Worm (Caenorhabditis elegans) whole organism, L4 larva: Measurements from ENCODE around the gene R13H4.7.
A peak's percentile ranks its signal among the peaks of the same experiment; 100 is the strongest.

ENCODE experiments used
- F10B5.3 ChIP-seq: sonication (generic microtip); optimal IDR thresholded peaks from 2 replicates; lab custom pipeline; 2016; ENCODE audit warnings: mild to moderate bottlenecking, missing genetic modification characterization, missing compliant biosample characterization
- F37D6.2 ChIP-seq: sonication (generic microtip); optimal IDR thresholded peaks from 2 replicates; lab custom pipeline; 2016; ENCODE audit warnings: mild to moderate bottlenecking, missing genetic modification characterization, missing compliant biosample characterization
- F49E8.2 ChIP-seq: sonication (generic microtip); optimal IDR thresholded peaks from 2 replicates; lab custom pipeline; 2016; ENCODE audit warnings: missing compliant biosample characterization, mild to moderate bottlenecking, missing genetic modification characterization, borderline replicate concordance
- R02D3.7 ChIP-seq: fragments of 150-350 bp; sonication (generic microtip); optimal IDR thresholded peaks from 3 replicates; lab custom pipeline; 2014; ENCODE audit warnings: missing biosample characterization, missing genetic modification characterization
- aha-1 ChIP-seq: fragments of 150-350 bp; peaks from one replicate; lab custom pipeline; 2014; ENCODE audit warnings: missing biosample characterization, missing genetic modification characterization
- ama-1 ChIP-seq: fragments of 150-350 bp; optimal IDR thresholded peaks from 2 replicates; lab custom pipeline; 2014; ENCODE audit warnings: inconsistent platforms, mixed read lengths
- ceh-82 ChIP-seq: sonication (generic microtip); optimal IDR thresholded peaks from 2 replicates; lab custom pipeline; 2017; ENCODE audit warnings: missing biosample characterization, missing genetic modification characterization
- ces-1 ChIP-seq: fragments of 150-350 bp; sonication (generic microtip); optimal IDR thresholded peaks from 4 replicates; lab custom pipeline; 2014; ENCODE audit warnings: missing biosample characterization, missing genetic modification reagents, missing genetic modification characterization
- daf-12 ChIP-seq: fragments of 150-350 bp; optimal IDR thresholded peaks from 2 replicates; lab custom pipeline; 2014; ENCODE audit warnings: missing biosample characterization, missing genetic modification reagents, missing genetic modification characterization
- daf-16 ChIP-seq, 3 experiments: sonication (generic microtip); optimal IDR thresholded peaks; 2 replicates each; lab custom pipeline; 2016 to 2017; ENCODE audit warnings: missing genetic modification characterization in 3 of 3, missing genetic modification reagents in 3 of 3, mild to moderate bottlenecking in 2 of 3, missing compliant biosample characterization in 2 of 3, missing biosample characterization in 1 of 3, moderate library complexity in 1 of 3
- dmd-6 ChIP-seq: fragments of 200-800 bp; sonication (Bioruptor generic); IDR thresholded peaks from 2 replicates; pipeline ENCODE4 v1.3.6; 2022; ENCODE audit warnings: missing genetic modification reagents, missing genetic modification characterization, missing compliant biosample characterization
- dmd-8 ChIP-seq: fragments of 200-800 bp; sonication (Bioruptor generic); IDR thresholded peaks from 2 replicates; pipeline ENCODE4 v1.3.6; 2022; ENCODE audit warnings: missing genetic modification characterization, missing compliant biosample characterization
- dmd-9 ChIP-seq: fragments of 200-800 bp; sonication (Bioruptor generic); IDR thresholded peaks from 2 replicates; pipeline ENCODE4 v1.3.6; 2022; ENCODE audit warnings: missing genetic modification reagents, missing genetic modification characterization, missing compliant biosample characterization
- dve-1 ChIP-seq: sonication (generic microtip); optimal IDR thresholded peaks from 2 replicates; lab custom pipeline; 2017; ENCODE audit warnings: antibody characterized with exemption, mild to moderate bottlenecking, missing genetic modification characterization, missing compliant biosample characterization; ENCODE audit not compliant: insufficient read depth
- hif-1 ChIP-seq, 2 experiments: sonication (generic microtip); optimal IDR thresholded peaks; 2 replicates each; lab custom pipeline; 2016 to 2017; ENCODE audit warnings: missing compliant biosample characterization in 2 of 2, missing genetic modification characterization in 2 of 2, missing genetic modification reagents in 2 of 2, missing genotype in 2 of 2, mild to moderate bottlenecking in 1 of 2
- hlh-11 ChIP-seq: fragments of 200-800 bp; sonication (Bioruptor generic); optimal IDR thresholded peaks from 2 replicates; lab custom pipeline; 2018; ENCODE audit warnings: mild to moderate bottlenecking, missing genetic modification characterization, missing compliant biosample characterization
- hlh-30 ChIP-seq: sonication (generic microtip); optimal IDR thresholded peaks from 2 replicates; lab custom pipeline; 2017; ENCODE audit warnings: antibody characterized with exemption, mild to moderate bottlenecking, missing genetic modification characterization, missing compliant biosample characterization; ENCODE audit not compliant: insufficient read depth
- hmg-1.1 ChIP-seq: fragments of 200-800 bp; sonication (Bioruptor generic); IDR thresholded peaks from 2 replicates; pipeline ENCODE4 v1.3.6; 2022; ENCODE audit warnings: missing genetic modification reagents, missing genetic modification characterization, missing compliant biosample characterization
- jun-1 ChIP-seq: fragments of 150-350 bp; optimal IDR thresholded peaks from 2 replicates; lab custom pipeline; 2014; ENCODE audit warnings: missing biosample characterization, missing genetic modification reagents, missing genetic modification characterization
- lin-1 ChIP-seq: fragments of 200-800 bp; sonication (Bioruptor generic); IDR thresholded peaks from 2 replicates; pipeline ENCODE4 v1.3.6; 2022; ENCODE audit warnings: missing genetic modification reagents, missing genetic modification characterization, missing compliant biosample characterization
- lin-38 ChIP-seq: fragments of 200-800 bp; sonication (Bioruptor generic); IDR thresholded peaks from 2 replicates; pipeline ENCODE4 v1.3.6; 2022; ENCODE audit warnings: missing genetic modification reagents, missing genetic modification characterization, missing compliant biosample characterization
- lsy-2 ChIP-seq, 2 experiments: fragments of 150-350 bp in 1 of 2; sonication (generic microtip) in 1 of 2; optimal IDR thresholded peaks; 2 replicates each; lab custom pipeline; 2014 to 2017; ENCODE audit warnings: missing biosample characterization in 2 of 2, missing genetic modification characterization in 2 of 2
- mdl-1 ChIP-seq, 2 experiments: fragments of 150-350 bp in 1 of 2; sonication (generic microtip) in 1 of 2; optimal IDR thresholded peaks; 2 replicates each; lab custom pipeline; 2014 to 2017; ENCODE audit warnings: missing biosample characterization in 2 of 2, missing genetic modification characterization in 2 of 2
- mep-1 ChIP-seq: fragments of 150-350 bp; sonication (generic microtip); optimal IDR thresholded peaks from 3 replicates; lab custom pipeline; 2014; ENCODE audit warnings: missing biosample characterization, missing genetic modification characterization
- nhr-10 ChIP-seq: fragments of 150-350 bp; optimal IDR thresholded peaks from 2 replicates; lab custom pipeline; 2014; ENCODE audit warnings: missing biosample characterization, missing genetic modification characterization
- nhr-102 ChIP-seq: sonication (generic microtip); optimal IDR thresholded peaks from 2 replicates; lab custom pipeline; 2016; ENCODE audit warnings: mild to moderate bottlenecking, missing genetic modification characterization, moderate library complexity, missing compliant biosample characterization
- nhr-11 ChIP-seq: fragments of 150-350 bp; optimal IDR thresholded peaks from 2 replicates; lab custom pipeline; 2014; ENCODE audit warnings: missing biosample characterization, missing genetic modification characterization
- nhr-28 ChIP-seq: fragments of 150-350 bp; optimal IDR thresholded peaks from 2 replicates; lab custom pipeline; 2014; ENCODE audit warnings: missing biosample characterization, missing genetic modification characterization
- nhr-6 ChIP-seq: fragments of 150-350 bp; optimal IDR thresholded peaks from 2 replicates; lab custom pipeline; 2014; ENCODE audit warnings: missing biosample characterization, missing genetic modification characterization
- nhr-77 ChIP-seq: fragments of 150-350 bp; optimal IDR thresholded peaks from 2 replicates; lab custom pipeline; 2014; ENCODE audit warnings: missing biosample characterization, missing genetic modification characterization
- rbr-2 ChIP-seq: sonication (generic microtip); optimal IDR thresholded peaks from 2 replicates; lab custom pipeline; 2016; ENCODE audit warnings: missing genotype, missing genetic modification characterization, missing compliant biosample characterization
- set-16 ChIP-seq: fragments of 200-800 bp; sonication (Bioruptor generic); IDR thresholded peaks from 2 replicates; pipeline ENCODE4 v1.3.6; 2022; ENCODE audit warnings: missing genetic modification reagents, missing genetic modification characterization, missing compliant biosample characterization
- spr-3 ChIP-seq: fragments of 200-800 bp; sonication (Bioruptor generic); optimal IDR thresholded peaks from 2 replicates; lab custom pipeline; 2018; ENCODE audit warnings: mild to moderate bottlenecking, missing genetic modification characterization, missing compliant biosample characterization
- unc-62 ChIP-seq, 3 experiments: fragments of 150-350 bp in 1 of 3; sonication (generic microtip); optimal IDR thresholded peaks in 2 of 3; peaks in 1 of 3; 1 replicate in 1 of 3; 2 replicates in 2 of 3; lab custom pipeline; 2014 to 2017; ENCODE audit warnings: missing biosample characterization in 3 of 3, missing genetic modification characterization in 3 of 3, missing genetic modification reagents in 3 of 3, missing genotype in 1 of 3
- zag-1 ChIP-seq: fragments of 150-350 bp; optimal IDR thresholded peaks from 2 replicates; lab custom pipeline; 2014; ENCODE audit warnings: missing biosample characterization, missing genetic modification characterization
- zip-2 ChIP-seq: fragments of 150-350 bp; optimal IDR thresholded peaks from 2 replicates; lab custom pipeline; 2014; ENCODE audit warnings: missing biosample characterization, missing genetic modification characterization
- ztf-11 ChIP-seq: fragments of 150-350 bp; optimal IDR thresholded peaks from 2 replicates; lab custom pipeline; 2014; ENCODE audit warnings: missing biosample characterization, missing genetic modification characterization
- ztf-7 ChIP-seq: fragments of 150-350 bp; optimal IDR thresholded peaks from 2 replicates; lab custom pipeline; 2014; ENCODE audit warnings: missing biosample characterization, missing genetic modification characterization

R13H4.7 gene

DNA sequence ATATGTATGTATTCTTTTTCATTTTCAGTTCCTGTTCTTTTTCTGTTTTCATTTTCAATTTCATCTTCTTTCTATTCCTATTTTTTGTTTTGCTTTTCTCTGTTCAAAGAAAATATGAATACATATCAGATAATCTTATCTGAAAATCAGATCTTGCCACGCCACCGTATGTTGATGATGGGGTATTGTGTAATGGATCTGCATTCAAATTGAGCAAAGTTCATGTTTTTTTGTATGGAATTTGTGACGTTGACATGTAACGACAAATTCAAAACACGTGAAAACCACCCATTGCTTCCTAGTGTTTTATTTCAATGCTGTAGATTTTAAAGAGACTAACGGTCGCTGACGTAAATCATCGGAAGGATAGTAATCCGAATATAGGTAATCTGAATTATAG, 9.7 kb downstream of the R13H4.7 start:
- peak; percentile 65 for TF ChIP-seq aha-1
- TF ChIP-seq ztf-11 (tag; lab: Kevin White, UChicago): no peak
- TF ChIP-seq hmg-1.1: no peak

- peak; percentile 97 for TF ChIP-seq aha-1
- peak; percentile 8 to 17 for TF ChIP-seq mdl-1 (tag; optimal IDR thresholded peaks at IDR 0.05; lab: Kevin White, UChicago)
- peak; percentile 1 for TF ChIP-seq hlh-11 (tag; lab: Kevin White, UChicago)
- no peak for TF ChIP-seq R02D3.7
- TF ChIP-seq F10B5.3 (tag; lab: Kevin White, UChicago): no peak
- TF ChIP-seq nhr-102 (tag; lab: Kevin White, UChicago): no peak
- TF ChIP-seq hlh-30 (tag; lab: Kevin White, UChicago): peak; percentile 39
- no peak for TF ChIP-seq hif-1 (tag; optimal IDR thresholded peaks at IDR 0.05; lab: Kevin White, UChicago)
- no peak for TF ChIP-seq nhr-11 (tag; lab: Kevin White, UChicago)
- peak; percentile 25 for TF ChIP-seq nhr-28 (tag; lab: Kevin White, UChicago)
- TF ChIP-seq ama-1: no peak
- TF ChIP-seq mep-1 (tag; lab: Kevin White, UChicago): peak; percentile 4
- TF ChIP-seq dmd-6 (GFP tag; lab: Robert Waterston, UW): peak; percentile 25; the same call in 1 of the 2 replicates
Measured at ce11 chrV:11857756-11858155, 10.3 kb downstream of the R13H4.7 start.

- TF ChIP-seq unc-62 (GFP tag; optimal IDR thresholded peaks at IDR 0.05 in 1 of 2; lab: Kevin White, UChicago) (peak in 1 of 2 experiments; percentile 74), unc-62 (tag; optimal IDR thresholded peaks at IDR 0.05; lab: Kevin White, UChicago) (no peak), aha-1 (peak; percentile 75), F49E8.2 (no peak)
Measured at ce11 chrV:11856022-11856421, 12.0 kb downstream of the R13H4.7 start.

ce11 chrV:11854905-11855304, 13.1 kb downstream of the R13H4.7 start:
- no peak for TF ChIP-seq lin-38 (GFP tag; lab: Robert Waterston, UW)
- TF ChIP-seq lsy-2 (tag; optimal IDR thresholded peaks at IDR 0.05; lab: Kevin White, UChicago): peak in 1 of 2 experiments; percentile 14
- peak; percentile 60 for TF ChIP-seq ces-1 (GFP tag; lab: Kevin White, UChicago)
- TF ChIP-seq F37D6.2 (tag; lab: Kevin White, UChicago): peak; percentile 12
- no peak for TF ChIP-seq dmd-8
- peak; percentile 8 for TF ChIP-seq rbr-2 (tag; lab: Kevin White, UChicago)
- TF ChIP-seq nhr-6: no peak
- peak in 1 of 2 experiments; percentile 43 for TF ChIP-seq unc-62 (GFP tag; optimal IDR thresholded peaks at IDR 0.05 in 1 of 2; lab: Kevin White, UChicago)
- no peak for TF ChIP-seq unc-62 (tag; optimal IDR thresholded peaks at IDR 0.05; lab: Kevin White, UChicago)
- TF ChIP-seq nhr-11 (tag; lab: Kevin White, UChicago): peak; percentile 42
- no peak for TF ChIP-seq nhr-10 (tag; lab: Kevin White, UChicago)
- TF ChIP-seq lin-1 (GFP tag; lab: Robert Waterston, UW): no peak
- TF ChIP-seq daf-12 (tag; lab: Kevin White, UChicago): no peak
- TF ChIP-seq ztf-7: no peak
- TF ChIP-seq jun-1 (tag; lab: Kevin White, UChicago): no peak

- no peak for TF ChIP-seq dmd-9 (GFP tag; lab: Robert Waterston, UW)
- TF ChIP-seq set-16 (GFP tag; lab: Robert Waterston, UW): no peak
- no peak for TF ChIP-seq lsy-2 (tag; optimal IDR thresholded peaks at IDR 0.05; lab: Kevin White, UChicago)
- TF ChIP-seq dve-1: peak; percentile 10
- TF ChIP-seq zip-2 (tag; lab: Kevin White, UChicago): no peak
- TF ChIP-seq ama-1: no peak
- TF ChIP-seq hlh-30 (tag; lab: Kevin White, UChicago): no peak
- no peak for TF ChIP-seq zag-1
- no peak for TF ChIP-seq daf-16 (GFP tag; optimal IDR thresholded peaks at IDR 0.05; lab: Kevin White, UChicago)
- TF ChIP-seq daf-16 (tag; optimal IDR thresholded peaks at IDR 0.05; lab: Kevin White, UChicago): peak; percentile 52
- no peak for TF ChIP-seq ceh-82 (tag; lab: Kevin White, UChicago)
- TF ChIP-seq mdl-1 (tag; optimal IDR thresholded peaks at IDR 0.05; lab: Kevin White, UChicago): peak in 1 of 2 experiments; percentile 8
- no peak for TF ChIP-seq spr-3
- TF ChIP-seq nhr-77 (tag; lab: Kevin White, UChicago): no peak
Measured at ce11 chrV:11853723-11854122, 14.3 kb downstream of the R13H4.7 start.
